Worm (Caenorhabditis elegans): Measurements from ENCODE around the gene F01D5.10.
A peak's percentile ranks its signal among the peaks of the same experiment; 100 is the strongest.

F01D5.10 gene

DNA sequence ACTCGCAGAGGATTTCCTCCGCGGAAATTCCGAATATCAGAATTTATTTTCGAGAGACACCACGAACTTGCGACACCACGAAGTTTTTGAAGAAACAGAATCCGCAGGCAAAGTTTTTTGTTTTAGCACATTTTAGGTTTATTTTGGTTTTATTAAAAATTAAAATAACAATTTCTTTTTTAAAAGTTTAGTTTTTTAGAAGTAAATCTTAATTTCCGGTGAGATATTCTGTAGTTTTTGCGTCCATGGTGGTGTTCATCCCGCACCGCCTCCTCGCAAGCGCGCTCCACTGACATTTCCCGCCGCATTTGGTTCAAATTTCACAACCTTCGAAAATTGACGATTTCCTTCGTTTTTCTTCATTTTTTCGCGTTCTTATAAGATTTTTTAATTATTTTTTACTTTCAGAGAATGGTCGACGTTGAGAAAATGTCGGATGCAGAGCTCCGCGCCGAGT is 41.9 kb upstream of the F01D5.10 start, which contains the start of gene lem-2 (continued):
- TF ChIP-seq dpl-1 (GFP tag; optimal IDR thresholded peaks at IDR 0.05) (peak; percentile 89), nhr-11 (tag; optimal IDR thresholded peaks at IDR 0.05) (peak; percentile 30), ceh-28 (tag; optimal IDR thresholded peaks at IDR 0.05) (no peak), R02D3.7 (tag; optimal IDR thresholded peaks at IDR 0.05) (no peak), arid-1 (GFP tag; conservative IDR thresholded peaks at IDR 0.05) (0 out of 2 replicates have a peak, but pooled peaks have one; percentile 33), rbr-2 (tag; optimal IDR thresholded peaks at IDR 0.05) (peak; percentile 73), daf-12 (tag; optimal IDR thresholded peaks at IDR 0.05) (no peak), nhr-6 (tag; optimal IDR thresholded peaks at IDR 0.05) (peak; percentile 22), daf-19 (GFP tag; conservative IDR thresholded peaks at IDR 0.05) (no peak), lin-38 (GFP tag; IDR thresholded peaks at IDR 0.05) (peak; percentile 96), hmg-1.1 (GFP tag; IDR thresholded peaks at IDR 0.05) (peak; percentile 69), ctbp-1 (GFP tag; IDR thresholded peaks at IDR 0.05) (0 out of 2 replicates have a peak, but pooled peaks have one; percentile 36), zfp-2 (tag; optimal IDR thresholded peaks at IDR 0.05) (peak; percentile 54), D1046.2 (GFP tag; IDR thresholded peaks at IDR 0.05) (0 out of 2 replicates have a peak, but pooled peaks have one; percentile 6), mes-2 (tag; optimal IDR thresholded peaks at IDR 0.05; ENCODE audit: poor library complexity, severe bottlenecking) (peak; percentile 87), lin-15B (tag; optimal IDR thresholded peaks at IDR 0.05) (no peak), Y48G9A.11 (GFP tag; IDR thresholded peaks at IDR 0.05) (no peak), hlh-30 (tag; optimal IDR thresholded peaks at IDR 0.05; ENCODE audit: insufficient read depth) (peak; percentile 47), ceh-62 (tag; optimal IDR thresholded peaks at IDR 0.05) (no peak), unc-62 (GFP tag; optimal IDR thresholded peaks at IDR 0.05 in 1 of 2) (peak in 1 of 2 experiments; percentile 59), unc-62 (tag; optimal IDR thresholded peaks at IDR 0.05) (no peak), nhr-41 (GFP tag; IDR thresholded peaks at IDR 0.05) (no peak), aly-2 (tag; optimal IDR thresholded peaks at IDR 0.05) (no peak), nhr-42 (GFP tag; IDR thresholded peaks at IDR 0.05) (peak; percentile 69; the same call in 1 of the 2 replicates), vab-7 (GFP tag; IDR thresholded peaks at IDR 0.05) (peak; percentile 77), aha-1 (tag) (no peak), dmd-6 (GFP tag; IDR thresholded peaks at IDR 0.05) (peak; percentile 39; the same call in 1 of the 2 replicates), nhr-77 (tag; optimal IDR thresholded peaks at IDR 0.05) (peak; percentile 84), mdl-1 (tag; optimal IDR thresholded peaks at IDR 0.05) (peak in 1 of 2 experiments; percentile 18), F49E8.2 (tag; optimal IDR thresholded peaks at IDR 0.05; ENCODE audit: borderline replicate concordance) (peak; percentile 25), daf-8 (GFP tag; IDR thresholded peaks at IDR 0.05) (no peak)

DNA sequence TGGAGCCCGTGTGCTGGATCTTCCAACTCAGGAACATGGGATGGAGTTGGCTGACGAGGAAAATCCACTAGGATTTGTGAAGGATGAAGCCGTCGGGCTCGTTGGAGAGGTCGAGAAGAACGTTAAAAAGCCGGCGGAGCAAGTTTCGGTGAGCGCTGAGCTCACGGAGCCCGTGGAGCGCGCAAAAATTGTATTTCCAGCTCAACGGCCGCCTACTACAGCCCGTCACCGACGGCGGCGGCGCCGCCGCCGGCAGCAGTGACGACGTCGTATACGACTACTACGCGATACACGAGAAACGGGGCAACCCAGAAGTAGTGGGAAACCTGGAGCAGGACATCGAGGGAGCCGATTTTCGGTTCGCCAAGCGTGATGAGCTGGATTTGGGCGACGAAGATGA is 39.8 kb upstream of the F01D5.10 start:
- TF ChIP-seq tra-1 (GFP tag; IDR thresholded peaks at IDR 0.05) (no peak), dmd-9 (GFP tag; IDR thresholded peaks at IDR 0.05) (no peak), F10B5.3 (tag; optimal IDR thresholded peaks at IDR 0.05) (no peak), unc-62 (GFP tag; optimal IDR thresholded peaks at IDR 0.05 in 1 of 2) (peak in 1 of 2 experiments; percentile 59), unc-62 (tag; optimal IDR thresholded peaks at IDR 0.05) (no peak), zip-11 (GFP tag; IDR thresholded peaks at IDR 0.05) (peak; percentile 6; the same call in 1 of the 2 replicates), unc-39 (tag; optimal IDR thresholded peaks at IDR 0.05) (no peak), set-16 (GFP tag; IDR thresholded peaks at IDR 0.05) (peak; percentile 88)

DNA sequence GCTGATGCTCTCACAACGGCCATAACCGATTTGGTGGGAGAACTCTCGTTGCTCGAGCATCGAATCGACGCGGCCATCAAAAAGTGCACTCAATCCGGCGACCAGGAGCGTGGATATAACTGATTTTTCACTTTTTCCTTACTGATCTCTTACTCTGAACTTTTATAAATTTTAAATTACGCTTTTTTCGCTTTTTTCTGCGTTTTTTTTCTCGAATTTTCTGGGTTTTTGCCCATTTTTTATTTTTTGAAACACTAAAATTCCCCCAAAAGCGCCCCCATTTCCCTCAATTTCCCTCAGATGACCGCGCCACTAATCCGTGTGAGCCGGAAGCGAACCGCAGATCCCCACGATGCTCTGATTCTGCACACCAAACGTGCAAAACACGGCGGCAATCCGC is 39.3 kb upstream of the F01D5.10 start, which contains the start of gene W01G7.4:
Gene W01G7.4 (plus strand): TSS at position 301 of the 400 bp plus-strand sequence.
- TF ChIP-seq cey-2 (tag; optimal IDR thresholded peaks at IDR 0.05; ENCODE audit: borderline replicate concordance, insufficient read depth) (no peak), mes-2 (tag; optimal IDR thresholded peaks at IDR 0.05; ENCODE audit: poor library complexity, severe bottlenecking) (peak; percentile 27), duxl-1 (tag; optimal IDR thresholded peaks at IDR 0.05; ENCODE audit: poor library complexity) (no peak), D1046.2 (GFP tag; IDR thresholded peaks at IDR 0.05) (no peak), aha-1 (tag) (peak; percentile 36)
